Worm (Caenorhabditis elegans): Measurements from ENCODE around the gene srb-5.

The srb-5 gene

DNA sequence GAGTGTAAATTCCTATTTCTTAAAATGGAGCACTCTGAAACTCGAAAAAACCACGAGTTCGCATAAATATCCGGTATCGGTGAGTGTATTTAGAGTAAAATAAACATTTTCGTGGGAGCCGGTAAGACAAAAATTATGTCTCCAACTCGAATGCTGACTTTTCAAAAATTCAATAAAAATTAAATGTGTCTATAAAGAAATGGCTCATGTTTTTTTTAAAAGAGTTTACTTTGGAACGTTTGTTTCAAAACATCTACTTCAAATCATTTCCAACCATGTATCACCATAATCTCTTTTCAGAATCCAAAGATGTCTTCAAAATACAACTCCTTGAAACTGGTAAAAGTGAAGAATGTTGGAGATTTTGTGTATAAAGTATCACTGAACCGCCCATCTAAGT, 20.6 kb downstream of the srb-5 start, which contains the start of gene F58A6.1:
F58A6.1 (plus strand) TSS at position 301 of the 400 bp plus-strand sequence.
- TF ChIP-seq pha-4 (tag; optimal IDR thresholded peaks at IDR 0.05) (no peak), snpc-4 (tag; optimal IDR thresholded peaks at IDR 0.05) (no peak), daf-12 (tag; optimal IDR thresholded peaks at IDR 0.05) (no peak), nhr-237 (tag; optimal IDR thresholded peaks at IDR 0.05) (no peak), sea-2 (GFP tag; optimal IDR thresholded peaks at IDR 0.05) (no peak), fkh-2 (tag; optimal IDR thresholded peaks at IDR 0.05) (no peak), ZK546.5 (tag; optimal IDR thresholded peaks at IDR 0.05) (no peak), nhr-43 (tag; optimal IDR thresholded peaks at IDR 0.05; ENCODE audit: poor library complexity, severe bottlenecking) (no peak), nhr-77 (tag; optimal IDR thresholded peaks at IDR 0.05) (no peak), jun-1 (tag; optimal IDR thresholded peaks at IDR 0.05) (no peak), lin-15B (tag; optimal IDR thresholded peaks at IDR 0.05) (no peak), elt-1 (tag; optimal IDR thresholded peaks at IDR 0.05) (no peak), hmg-11 (tag; optimal IDR thresholded peaks at IDR 0.05) (no peak), fos-1 (tag; optimal IDR thresholded peaks at IDR 0.05) (no peak), nhr-12 (tag; optimal IDR thresholded peaks at IDR 0.05) (no peak), nhr-23 (tag; optimal IDR thresholded peaks at IDR 0.05) (no peak), mml-1 (tag; optimal IDR thresholded peaks at IDR 0.05) (no peak)

DNA sequence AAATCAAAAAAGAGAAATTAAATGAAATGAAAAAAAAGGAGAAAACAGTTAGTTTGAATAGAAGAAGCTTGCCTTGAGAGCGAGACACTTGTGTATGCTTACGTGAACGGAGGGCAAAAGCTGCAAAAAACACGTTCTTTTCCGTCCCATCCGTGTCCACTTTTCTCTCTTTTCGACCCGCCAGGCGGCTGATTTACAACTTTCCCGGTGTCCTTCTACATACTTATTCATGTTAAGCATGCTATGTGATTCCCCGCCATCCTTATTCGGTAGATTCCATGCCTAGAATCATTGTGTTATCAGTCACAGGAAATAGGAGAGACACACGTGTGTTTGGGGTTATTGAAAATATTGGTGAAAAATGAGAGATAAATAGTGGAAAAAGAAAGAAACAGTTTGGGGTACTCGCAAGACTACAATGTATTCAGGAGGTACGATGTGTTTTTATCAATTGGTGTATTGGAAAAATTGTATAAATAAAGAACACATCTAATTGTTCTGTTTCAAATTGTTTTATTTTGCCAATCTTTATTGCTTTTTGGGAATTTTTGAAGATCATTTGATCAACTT, 21.2 kb downstream of the srb-5 start, which contains the start of gene nas-29:
nas-29 (minus strand) TSS at position 92 of the 570 bp plus-strand sequence.
- TF ChIP-seq mdl-1 (tag; optimal IDR thresholded peaks at IDR 0.05) (peak; percentile 28), pqm-1 (tag; optimal IDR thresholded peaks at IDR 0.05) (peak; percentile 89), unc-62 (GFP tag; optimal IDR thresholded peaks at IDR 0.05) (no peak), elt-2 (tag; optimal IDR thresholded peaks at IDR 0.05) (peak; percentile 98), nhr-25 (tag; optimal IDR thresholded peaks at IDR 0.05) (peak; percentile 64), fkh-10 (GFP tag; optimal IDR thresholded peaks at IDR 0.05) (no peak), ceh-9 (tag; optimal IDR thresholded peaks at IDR 0.05) (no peak), fkh-2 (tag; optimal IDR thresholded peaks at IDR 0.05) (no peak), nfya-1 (tag; optimal IDR thresholded peaks at IDR 0.05; ENCODE audit: insufficient read depth) (no peak), nhr-43 (tag; optimal IDR thresholded peaks at IDR 0.05; ENCODE audit: poor library complexity, severe bottlenecking) (peak; percentile 44), jun-1 (tag; optimal IDR thresholded peaks at IDR 0.05) (peak; percentile 20)

- TF ChIP-seq aly-2 (tag; optimal IDR thresholded peaks at IDR 0.05) (no peak), jun-1 (tag; optimal IDR thresholded peaks at IDR 0.05) (no peak), zag-1 (tag; optimal IDR thresholded peaks at IDR 0.05) (no peak), pqm-1 (tag; optimal IDR thresholded peaks at IDR 0.05) (no peak), nhr-23 (tag; optimal IDR thresholded peaks at IDR 0.05) (no peak), nhr-76 (tag; optimal IDR thresholded peaks at IDR 0.05) (no peak), nfya-1 (tag; optimal IDR thresholded peaks at IDR 0.05; ENCODE audit: insufficient read depth) (no peak), nhr-43 (tag; optimal IDR thresholded peaks at IDR 0.05; ENCODE audit: poor library complexity, severe bottlenecking) (no peak), R02D3.7 (tag; optimal IDR thresholded peaks at IDR 0.05) (no peak), eor-1 (tag; optimal IDR thresholded peaks at IDR 0.05) (no peak), egl-27 (tag; optimal IDR thresholded peaks at IDR 0.05) (no peak), lsy-12 (tag; optimal IDR thresholded peaks at IDR 0.05) (no peak), ztf-11 (tag; optimal IDR thresholded peaks at IDR 0.05) (no peak), ceh-28 (tag; optimal IDR thresholded peaks at IDR 0.05) (no peak)
These were observed 26.9 kb downstream of the srb-5 start, which contains the start of gene F58A6.2 for ce11 chrII:5136296-5136767. Gene F58A6.2, plus strand, starts transcription at chrII:5136717.

- TF ChIP-seq nhr-12 (tag; optimal IDR thresholded peaks at IDR 0.05) (no peak), fkh-2 (tag; optimal IDR thresholded peaks at IDR 0.05) (no peak), mdl-1 (tag; optimal IDR thresholded peaks at IDR 0.05) (no peak), skn-1 (tag; optimal IDR thresholded peaks at IDR 0.05) (no peak), mml-1 (tag; optimal IDR thresholded peaks at IDR 0.05) (no peak)
These were observed 31.4 kb downstream of the srb-5 start for ce11 chrII:5131800-5132199.
